Worm (Caenorhabditis elegans): ENCODE measurements around the gene F47E1.20.

F47E1.20 gene

DNA sequence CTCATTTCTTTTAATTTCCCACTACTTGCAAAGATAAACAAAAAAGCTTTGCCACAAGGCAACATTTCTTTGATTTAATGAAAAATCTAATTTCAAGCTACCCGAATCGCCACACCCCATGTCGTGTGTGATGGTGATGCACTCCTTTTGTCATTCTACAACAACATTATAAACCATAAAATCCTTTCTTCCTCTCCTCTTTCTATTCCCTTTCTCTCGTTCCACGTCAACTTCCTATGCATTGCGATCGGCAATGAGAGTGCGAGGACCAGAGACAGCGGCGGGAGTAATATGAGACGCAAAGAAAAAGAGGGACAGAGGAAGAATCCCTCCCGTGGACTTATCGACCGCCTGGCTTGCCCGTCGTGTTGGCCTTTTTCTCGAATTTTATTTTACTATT, 19.3 kb downstream of the F47E1.20 start (continued):
- TF ChIP-seq fkh-10 (GFP tag; optimal IDR thresholded peaks at IDR 0.05) = no peak
- peak; percentile 19 to 40 for TF ChIP-seq lin-35 (GFP tag; optimal IDR thresholded peaks at IDR 0.05)
- peak in 1 of 2 experiments; percentile 58 for TF ChIP-seq lsy-2 (tag; optimal IDR thresholded peaks at IDR 0.05)
- TF ChIP-seq aha-1 (tag; optimal IDR thresholded peaks at IDR 0.05) = no peak
- no peak for TF ChIP-seq grh-1 (GFP tag; IDR thresholded peaks at IDR 0.05)
- no peak for TF ChIP-seq unc-130 (tag; optimal IDR thresholded peaks at IDR 0.05)
- TF ChIP-seq vab-15 (tag; optimal IDR thresholded peaks at IDR 0.05) = no peak
- TF ChIP-seq nhr-85 (tag) = peak; percentile 67
- TF ChIP-seq fkh-8 (tag; optimal IDR thresholded peaks at IDR 0.05) = no peak
- TF ChIP-seq lir-3 (tag; optimal IDR thresholded peaks at IDR 0.05; ENCODE audit: poor library complexity) = no peak
- TF ChIP-seq ets-5 (GFP tag; IDR thresholded peaks at IDR 0.05) = no peak
- no peak for TF ChIP-seq pax-3 (tag; optimal IDR thresholded peaks at IDR 0.05)
- TF ChIP-seq ceh-88 (GFP tag; IDR thresholded peaks at IDR 0.05) = no peak
- TF ChIP-seq ceh-8 (GFP tag; optimal IDR thresholded peaks at IDR 0.05) = no peak
- peak in 2 of 6 experiments; percentile 22 to 48 for TF ChIP-seq elt-3 (tag; optimal IDR thresholded peaks at IDR 0.05)
- no peak for TF ChIP-seq unc-86 (tag; optimal IDR thresholded peaks at IDR 0.05)
- TF ChIP-seq efl-3 (GFP tag; optimal IDR thresholded peaks at IDR 0.05) = no peak
- TF ChIP-seq isw-1 (GFP tag; IDR thresholded peaks at IDR 0.05) = no peak
- no peak for TF ChIP-seq sptf-1 (tag; optimal IDR thresholded peaks at IDR 0.05)
- peak; percentile 31 for TF ChIP-seq tbx-2 (tag; optimal IDR thresholded peaks at IDR 0.05)
- TF ChIP-seq ztf-4 (tag; optimal IDR thresholded peaks at IDR 0.05) = no peak
- no peak for TF ChIP-seq ama-1 (optimal IDR thresholded peaks at IDR 0.05)
- TF ChIP-seq unc-98 (GFP tag; IDR thresholded peaks at IDR 0.05) = no peak
- no peak for TF ChIP-seq Y116A8C.19 (tag; optimal IDR thresholded peaks at IDR 0.05; ENCODE audit: borderline replicate concordance)
- TF ChIP-seq fos-1 (tag; optimal IDR thresholded peaks at IDR 0.05) = no peak
- no peak for TF ChIP-seq nhr-77 (tag; optimal IDR thresholded peaks at IDR 0.05)
- TF ChIP-seq elt-2 (tag; optimal IDR thresholded peaks at IDR 0.05) = no peak
- TF ChIP-seq lin-14 (GFP tag; optimal IDR thresholded peaks at IDR 0.05) = peak; percentile 91
- no peak for TF ChIP-seq F16B12.6 (tag; optimal IDR thresholded peaks at IDR 0.05)
- peak in 1 of 2 experiments; percentile 26 for TF ChIP-seq efl-1 (optimal IDR thresholded peaks at IDR 0.05)
- TF ChIP-seq efl-1 (GFP tag; optimal IDR thresholded peaks at IDR 0.05 in 1 of 2) = no peak
- no peak for TF ChIP-seq lin-13 (GFP tag; optimal IDR thresholded peaks at IDR 0.05)
- TF ChIP-seq xbp-1 (tag; optimal IDR thresholded peaks at IDR 0.05) = peak; percentile 38
- no peak for TF ChIP-seq nhr-76 (tag; optimal IDR thresholded peaks at IDR 0.05)
- no peak for TF ChIP-seq unc-30 (tag; optimal IDR thresholded peaks at IDR 0.05)
- no peak for TF ChIP-seq hpl-2 (GFP tag; optimal IDR thresholded peaks at IDR 0.05)
- no peak for TF ChIP-seq nhr-237 (tag; optimal IDR thresholded peaks at IDR 0.05)
- TF ChIP-seq pqm-1 (tag; optimal IDR thresholded peaks at IDR 0.05) = no peak
- no peak for TF ChIP-seq nhr-19 (GFP tag; conservative IDR thresholded peaks at IDR 0.05)
- no peak for TF ChIP-seq zag-1 (tag; optimal IDR thresholded peaks at IDR 0.05)
- peak; percentile 71 for TF ChIP-seq snu-23 (GFP tag; optimal IDR thresholded peaks at IDR 0.05)
- TF ChIP-seq snpc-4 (tag; optimal IDR thresholded peaks at IDR 0.05) = no peak
- TF ChIP-seq nhr-47 (tag; optimal IDR thresholded peaks at IDR 0.05) = no peak
- no peak for TF ChIP-seq C04F5.9 (tag; optimal IDR thresholded peaks at IDR 0.05)
- TF ChIP-seq sox-4 (tag; optimal IDR thresholded peaks at IDR 0.05) = no peak
- TF ChIP-seq aly-2 (tag; optimal IDR thresholded peaks at IDR 0.05) = no peak
- TF ChIP-seq mep-1 (tag; optimal IDR thresholded peaks at IDR 0.05) = peak; percentile 85
- TF ChIP-seq nhr-71 (tag; optimal IDR thresholded peaks at IDR 0.05) = peak; percentile 64
- TF ChIP-seq nhr-20 (tag; optimal IDR thresholded peaks at IDR 0.05) = peak; percentile 54
- TF ChIP-seq lin-39 (tag; optimal IDR thresholded peaks at IDR 0.05) = no peak
- TF ChIP-seq nhr-90 (tag; optimal IDR thresholded peaks at IDR 0.05; ENCODE audit: poor library complexity) = peak; percentile 13
- TF ChIP-seq egl-27 (tag; optimal IDR thresholded peaks at IDR 0.05) = peak in 1 of 2 experiments; percentile 7
- TF ChIP-seq ceh-82 (tag; optimal IDR thresholded peaks at IDR 0.05) = peak in 2 of 3 experiments; percentile 11 to 45
- TF ChIP-seq dpl-1 (GFP tag; optimal IDR thresholded peaks at IDR 0.05) = peak in 1 of 3 experiments; percentile 17

All from whole organism, L1 larva.